Worm (Caenorhabditis elegans) whole organism, L4 larva: Measurements from ENCODE around the gene efa-6.

Experiments used
- aly-2 ChIP-seq: sonication (generic microtip); optimal IDR thresholded peaks from 2 replicates; lab custom pipeline; 2018; ENCODE audit warnings: missing biosample characterization, missing genetic modification characterization
- mes-2 ChIP-seq: sonication (generic microtip); optimal IDR thresholded peaks from 2 replicates; lab custom pipeline; 2016; ENCODE audit warnings: missing genotype, mild to moderate bottlenecking, missing genetic modification characterization, missing compliant biosample characterization; ENCODE audit not compliant: poor library complexity, severe bottlenecking
- sdz-12 ChIP-seq: fragments of 200-800 bp; sonication (Bioruptor generic); optimal IDR thresholded peaks from 2 replicates; lab custom pipeline; 2018; ENCODE audit warnings: mild to moderate bottlenecking, missing genetic modification characterization, missing compliant biosample characterization
- snpc-4 ChIP-seq: fragments of 150-350 bp; optimal IDR thresholded peaks from 2 replicates; lab custom pipeline; 2014; ENCODE audit warnings: missing biosample characterization, missing genetic modification characterization

DNA sequence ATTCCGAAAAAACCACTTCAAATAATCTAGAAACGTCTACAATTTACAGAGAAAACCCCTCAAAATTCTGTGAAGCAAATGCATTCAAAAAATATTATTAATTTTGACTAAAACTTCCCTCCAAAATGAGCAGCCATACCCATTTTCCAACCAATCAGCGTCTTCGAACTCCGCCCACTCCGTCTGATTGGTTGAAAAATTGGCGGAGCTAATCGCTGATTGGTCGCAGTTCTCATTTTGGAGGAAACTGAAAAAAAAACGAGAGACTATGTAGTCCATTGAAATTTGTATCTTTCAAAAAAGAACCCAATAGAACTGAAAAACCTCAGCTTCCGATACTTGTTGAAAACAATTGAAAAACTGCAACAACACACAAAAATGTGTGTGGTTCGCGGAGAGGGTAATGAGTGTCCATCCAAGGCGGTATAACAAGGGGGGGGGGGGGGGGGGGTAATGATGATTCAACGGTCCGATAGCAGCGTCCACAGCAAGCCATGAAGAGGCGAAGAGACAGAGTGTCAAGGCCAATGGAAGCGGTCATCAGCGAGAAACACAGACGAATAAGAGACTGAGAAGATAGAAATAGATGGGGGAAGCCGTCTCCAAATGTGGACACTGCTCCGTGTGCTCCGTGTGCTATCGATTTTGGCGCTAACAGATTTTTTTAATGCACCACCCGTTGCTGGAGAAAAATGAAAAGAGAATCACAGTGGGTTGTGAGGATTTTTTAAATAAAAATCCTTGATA, 2.6 kb upstream of the efa-6 start:
- TF ChIP-seq aly-2 (tag; lab: Kevin White, UChicago) (no peak), sdz-12 (no peak), snpc-4 (tag; lab: Kevin White, UChicago) (no peak), mes-2 (no peak)
